Worm (Caenorhabditis elegans) whole organism, young adult: ENCODE measurements around the gene dos-3.

ENCODE experiments used
- B0035.1 ChIP-seq: sonication (generic microtip); optimal IDR thresholded peaks from 2 replicates; lab custom pipeline; 2016; ENCODE audit warnings: missing genetic modification characterization, mild to moderate bottlenecking, missing compliant biosample characterization, missing genotype, missing genetic modification reagents
- B0261.1 ChIP-seq: sonication (generic microtip); optimal IDR thresholded peaks from 2 replicates; lab custom pipeline; 2016; ENCODE audit warnings: mild to moderate bottlenecking, missing genetic modification characterization, moderate library complexity, missing compliant biosample characterization
- F10E7.11 ChIP-seq: sonication (generic microtip); optimal IDR thresholded peaks from 2 replicates; lab custom pipeline; 2017; ENCODE audit warnings: mild to moderate bottlenecking, missing genetic modification characterization, moderate library complexity, missing compliant biosample characterization
- F22D6.2 ChIP-seq: sonication (generic microtip); optimal IDR thresholded peaks from 2 replicates; lab custom pipeline; 2016; ENCODE audit warnings: mild to moderate bottlenecking, missing genetic modification characterization, missing compliant biosample characterization
- F39B2.1 ChIP-seq: fragments of 200-800 bp; sonication (Bioruptor generic); IDR thresholded peaks from 2 replicates; pipeline ENCODE4 v1.3.6; 2022; ENCODE audit warnings: missing genetic modification reagents, missing genetic modification characterization, missing compliant biosample characterization
- F55B11.4 ChIP-seq: sonication (generic microtip); optimal IDR thresholded peaks from 2 replicates; lab custom pipeline; 2016; ENCODE audit warnings: missing compliant biosample characterization, missing genetic modification characterization, borderline replicate concordance; ENCODE audit not compliant: insufficient read depth
- F57A8.1 ChIP-seq: fragments of 200-800 bp; sonication (Bioruptor generic); optimal IDR thresholded peaks from 2 replicates; lab custom pipeline; 2018; ENCODE audit warnings: mild to moderate bottlenecking, missing genetic modification characterization, moderate library complexity, missing compliant biosample characterization
- F57C9.4 ChIP-seq: sonication (generic microtip); optimal IDR thresholded peaks from 2 replicates; lab custom pipeline; 2017; ENCODE audit warnings: mild to moderate bottlenecking, missing genetic modification characterization, missing compliant biosample characterization
- K12H6.12 ChIP-seq: fragments of 200-800 bp; sonication (Bioruptor generic); optimal IDR thresholded peaks from 2 replicates; lab custom pipeline; 2018; ENCODE audit warnings: mild to moderate bottlenecking, missing genetic modification characterization, missing compliant biosample characterization
- T26A5.8 ChIP-seq: sonication (generic microtip); optimal IDR thresholded peaks from 2 replicates; lab custom pipeline; 2016; ENCODE audit warnings: missing genetic modification characterization, missing compliant biosample characterization
- Y56A3A.18 ChIP-seq: fragments of 200-800 bp; sonication (Bioruptor generic); IDR thresholded peaks from 2 replicates; pipeline ENCODE4 v1.3.6; 2022; ENCODE audit warnings: missing genetic modification reagents, missing genetic modification characterization, missing compliant biosample characterization
- ZK185.1 ChIP-seq: sonication (generic microtip); optimal IDR thresholded peaks from 2 replicates; lab custom pipeline; 2016; ENCODE audit warnings: mild to moderate bottlenecking, missing genetic modification characterization, missing compliant biosample characterization; ENCODE audit not compliant: poor library complexity, severe bottlenecking
- ama-1 ChIP-seq, 3 experiments: fragments of 150-350 bp in 1 of 3; sonication (generic microtip) in 2 of 3; optimal IDR thresholded peaks; 2 replicates each; lab custom pipeline; 2014 to 2018; ENCODE audit warnings: missing biosample characterization in 2 of 3, missing genetic modification characterization in 2 of 3, missing genetic modification reagents in 2 of 3
- aptf-2 ChIP-seq: fragments of 200-800 bp; sonication (Bioruptor generic); conservative IDR thresholded peaks from 2 replicates; pipeline ENCODE4 v1.3.6; 2022; ENCODE audit warnings: missing genetic modification reagents, missing genetic modification characterization, missing compliant biosample characterization
- athp-1 ChIP-seq: sonication (generic microtip); optimal IDR thresholded peaks from 2 replicates; lab custom pipeline; 2017; ENCODE audit warnings: mild to moderate bottlenecking, missing genetic modification characterization, missing compliant biosample characterization
- attf-3 ChIP-seq: fragments of 200-800 bp; sonication (Bioruptor generic); conservative IDR thresholded peaks from 2 replicates; pipeline ENCODE4 v1.3.6; 2022; ENCODE audit warnings: missing genetic modification reagents, missing genetic modification characterization, missing compliant biosample characterization
- attf-6 ChIP-seq: fragments of 200-800 bp; sonication (Bioruptor generic); IDR thresholded peaks from 2 replicates; pipeline ENCODE4 v1.3.6; 2022; ENCODE audit warnings: missing genetic modification reagents, missing genetic modification characterization, missing compliant biosample characterization
- bed-2 ChIP-seq: fragments of 200-800 bp; sonication (Bioruptor generic); IDR thresholded peaks from 2 replicates; pipeline ENCODE4 v1.3.6; 2022; ENCODE audit warnings: missing genetic modification reagents, missing genetic modification characterization, missing compliant biosample characterization
- cebp-1 ChIP-seq, 2 experiments: fragments of 200-800 bp in 1 of 2; sonication (Bioruptor generic) in 1 of 2; sonication (generic microtip) in 1 of 2; IDR thresholded peaks in 1 of 2; optimal IDR thresholded peaks in 1 of 2; 2 replicates each; pipeline versions ENCODE4 v1.3.6 to Lab custom; 2017 to 2022; ENCODE audit warnings: missing compliant biosample characterization in 2 of 2, missing genetic modification characterization in 2 of 2, mild to moderate bottlenecking in 1 of 2, missing genetic modification reagents in 1 of 2, moderate library complexity in 1 of 2
- chd-7 ChIP-seq: sonication (generic microtip); optimal IDR thresholded peaks from 2 replicates; lab custom pipeline; 2016; ENCODE audit warnings: mild to moderate bottlenecking, missing genetic modification characterization, moderate library complexity, missing compliant biosample characterization
- dpff-1 ChIP-seq: sonication (generic microtip); optimal IDR thresholded peaks from 2 replicates; lab custom pipeline; 2017; ENCODE audit warnings: mild to moderate bottlenecking, missing genetic modification characterization, missing compliant biosample characterization
- efl-1 ChIP-seq: fragments of 150-350 bp; optimal IDR thresholded peaks from 2 replicates; lab custom pipeline; 2014; ENCODE audit warnings: missing biosample characterization, missing genetic modification reagents, missing genetic modification characterization
- egl-18 ChIP-seq: fragments of 200-800 bp; sonication (Bioruptor generic); IDR thresholded peaks from 2 replicates; pipeline ENCODE4 v1.3.6; 2022; ENCODE audit warnings: missing genetic modification reagents, missing genetic modification characterization, missing compliant biosample characterization
- hlh-12 ChIP-seq: sonication (generic microtip); optimal IDR thresholded peaks from 2 replicates; lab custom pipeline; 2016; ENCODE audit warnings: missing genetic modification characterization, missing compliant biosample characterization
- hsf-1 ChIP-seq: fragments of 200-800 bp; sonication (Bioruptor generic); IDR thresholded peaks from 2 replicates; pipeline ENCODE4 v1.3.6; 2022; ENCODE audit warnings: missing genetic modification reagents, missing genetic modification characterization, missing compliant biosample characterization
- lag-1 ChIP-seq: fragments of 200-800 bp; sonication (Bioruptor generic); IDR thresholded peaks from 2 replicates; pipeline ENCODE4 v1.3.6; 2022; ENCODE audit warnings: missing genetic modification reagents, missing genetic modification characterization, missing compliant biosample characterization
- let-607 ChIP-seq, 2 experiments: fragments of 200-800 bp in 1 of 2; sonication (Bioruptor generic) in 1 of 2; sonication (generic microtip) in 1 of 2; optimal IDR thresholded peaks; 2 replicates each; lab custom pipeline; 2016 to 2018; ENCODE audit warnings: mild to moderate bottlenecking in 2 of 2, missing compliant biosample characterization in 2 of 2, missing genetic modification characterization in 2 of 2, moderate library complexity in 2 of 2, missing genotype in 1 of 2
- lin-35 ChIP-seq, 3 experiments: fragments of 150-350 bp in 2 of 3; sonication (generic microtip) in 1 of 3; optimal IDR thresholded peaks; 2 replicates each; lab custom pipeline; 2014 to 2018; ENCODE audit warnings: missing biosample characterization in 3 of 3, missing genetic modification characterization in 3 of 3, missing genetic modification reagents in 3 of 3
- lin-54 ChIP-seq: fragments of 200-800 bp; sonication (Bioruptor generic); optimal IDR thresholded peaks from 2 replicates; lab custom pipeline; 2018; ENCODE audit warnings: mild to moderate bottlenecking, missing genetic modification characterization, missing compliant biosample characterization
- lsy-27 ChIP-seq: sonication (generic microtip); optimal IDR thresholded peaks from 2 replicates; lab custom pipeline; 2017; ENCODE audit warnings: missing genetic modification characterization, mild to moderate bottlenecking, missing compliant biosample characterization, antibody characterized with exemption, missing genotype, borderline replicate concordance; ENCODE audit not compliant: insufficient read depth
- madf-10 ChIP-seq: sonication (generic microtip); optimal IDR thresholded peaks from 2 replicates; lab custom pipeline; 2016; ENCODE audit warnings: mild to moderate bottlenecking, missing genetic modification characterization, missing compliant biosample characterization
- madf-3 ChIP-seq: fragments of 200-800 bp; sonication (Bioruptor generic); IDR thresholded peaks from 2 replicates; pipeline ENCODE4 v1.3.6; 2022; ENCODE audit warnings: missing genetic modification reagents, missing genetic modification characterization, missing compliant biosample characterization
- madf-6 ChIP-seq: fragments of 200-800 bp; sonication (Bioruptor generic); IDR thresholded peaks from 2 replicates; pipeline ENCODE4 v1.3.6; 2022; ENCODE audit warnings: missing genetic modification reagents, missing genetic modification characterization, missing compliant biosample characterization
- madf-8 ChIP-seq: fragments of 200-800 bp; sonication (Bioruptor generic); conservative IDR thresholded peaks from 2 replicates; pipeline ENCODE4 v1.3.6; 2022; ENCODE audit warnings: missing genetic modification reagents, missing genetic modification characterization, missing compliant biosample characterization
- mes-4 ChIP-seq: sonication (generic microtip); optimal IDR thresholded peaks from 2 replicates; lab custom pipeline; 2016; ENCODE audit warnings: missing genotype, missing genetic modification characterization, missing compliant biosample characterization
- nfyb-1 ChIP-seq: fragments of 200-800 bp; sonication (Bioruptor generic); IDR thresholded peaks from 2 replicates; pipeline ENCODE4 v1.3.6; 2022; ENCODE audit warnings: missing genetic modification reagents, missing genetic modification characterization, missing compliant biosample characterization
- nhr-179 ChIP-seq: sonication (generic microtip); optimal IDR thresholded peaks from 2 replicates; lab custom pipeline; 2016; ENCODE audit warnings: mild to moderate bottlenecking, missing genetic modification characterization, missing compliant biosample characterization
- nhr-90 ChIP-seq: sonication (generic microtip); optimal IDR thresholded peaks from 2 replicates; lab custom pipeline; 2016; ENCODE audit warnings: missing genotype, mild to moderate bottlenecking, missing genetic modification characterization, missing compliant biosample characterization
- pbrm-1 ChIP-seq: fragments of 200-800 bp; sonication (Bioruptor generic); IDR thresholded peaks from 2 replicates; pipeline ENCODE4 v1.3.6; 2022; ENCODE audit warnings: missing genetic modification reagents, missing genetic modification characterization, missing compliant biosample characterization
- rpc-1 ChIP-seq, 2 experiments: fragments of 150-350 bp in 1 of 2; sonication (generic microtip) in 1 of 2; optimal IDR thresholded peaks; 2 replicates each; lab custom pipeline; 2014 to 2018; ENCODE audit warnings: missing biosample characterization in 1 of 2, missing genetic modification characterization in 1 of 2, missing genetic modification reagents in 1 of 2, missing genotype in 1 of 2
- snpc-1.1 ChIP-seq: sonication (generic microtip); optimal IDR thresholded peaks from 2 replicates; lab custom pipeline; 2017; ENCODE audit warnings: missing genetic modification characterization, mild to moderate bottlenecking, missing compliant biosample characterization, antibody characterized with exemption, moderate library complexity, missing genotype, missing genetic modification reagents; ENCODE audit not compliant: insufficient read depth
- snpc-3.4 ChIP-seq: sonication (generic microtip); optimal IDR thresholded peaks from 2 replicates; lab custom pipeline; 2017; ENCODE audit warnings: missing genetic modification characterization, mild to moderate bottlenecking, missing compliant biosample characterization, antibody characterized with exemption, moderate library complexity, missing genotype, missing genetic modification reagents
- sptf-2 ChIP-seq: fragments of 200-800 bp; sonication (Bioruptor generic); optimal IDR thresholded peaks from 2 replicates; lab custom pipeline; 2018; ENCODE audit warnings: mild to moderate bottlenecking, missing genetic modification characterization, missing compliant biosample characterization
- tbp1 ChIP-seq: fragments of 200-800 bp; sonication (Bioruptor generic); optimal IDR thresholded peaks from 2 replicates; lab custom pipeline; 2018; ENCODE audit warnings: mild to moderate bottlenecking, missing genetic modification characterization, missing compliant biosample characterization
- zim-3 ChIP-seq: sonication (generic microtip); optimal IDR thresholded peaks from 2 replicates; lab custom pipeline; 2017; ENCODE audit warnings: mild to moderate bottlenecking, missing genetic modification characterization, moderate library complexity, missing compliant biosample characterization
- ztf-18 ChIP-seq: sonication (generic microtip); optimal IDR thresholded peaks from 2 replicates; lab custom pipeline; 2016; ENCODE audit warnings: missing genotype, mild to moderate bottlenecking, missing genetic modification characterization, missing compliant biosample characterization
- ztf-26 ChIP-seq: sonication (generic microtip); optimal IDR thresholded peaks from 2 replicates; lab custom pipeline; 2017; ENCODE audit warnings: missing genetic modification characterization, missing compliant biosample characterization

Gene dos-3

ce11 chrIII:881460-881859 is 42.1 kb upstream of the dos-3 start:
- TF ChIP-seq efl-1 (GFP tag; lab: Kevin White, UChicago) (no peak), madf-6 (GFP tag; lab: Robert Waterston, UW) (no peak), F39B2.1 (no peak), tbp1 (GFP tag; lab: Kevin White, UChicago) (peak; percentile 15), hsf-1 (GFP tag; lab: Robert Waterston, UW) (no peak), ztf-26 (tag; lab: Kevin White, UChicago) (no peak), ztf-18 (tag; lab: Kevin White, UChicago) (no peak), madf-8 (GFP tag; lab: Robert Waterston, UW) (no peak), aptf-2 (no peak), rpc-1 (optimal IDR thresholded peaks at IDR 0.05; lab: Kevin White, UChicago) (no peak), rpc-1 (tag; optimal IDR thresholded peaks at IDR 0.05; lab: Kevin White, UChicago) (no peak), nhr-179 (tag; lab: Kevin White, UChicago) (no peak), F55B11.4 (tag; lab: Kevin White, UChicago) (no peak), mes-4 (tag; lab: Kevin White, UChicago) (no peak), madf-10 (tag; lab: Kevin White, UChicago) (no peak), B0035.1 (tag; lab: Kevin White, UChicago) (no peak), bed-2 (GFP tag; lab: Robert Waterston, UW) (no peak), zim-3 (tag; lab: Kevin White, UChicago) (no peak), K12H6.12 (tag; lab: Kevin White, UChicago) (no peak), snpc-1.1 (tag; lab: Kevin White, UChicago) (peak; percentile 10), ZK185.1 (tag; lab: Kevin White, UChicago) (peak; percentile 16), attf-6 (GFP tag; lab: Robert Waterston, UW) (0 out of 2 replicates have a peak, but pooled peaks have one; percentile 9), dpff-1 (tag; lab: Kevin White, UChicago) (no peak), nhr-90 (no peak), T26A5.8 (tag; lab: Kevin White, UChicago) (no peak), B0261.1 (tag; lab: Kevin White, UChicago) (no peak), lag-1 (no peak), let-607 (tag; optimal IDR thresholded peaks at IDR 0.05; lab: Kevin White, UChicago) (no peak), chd-7 (tag; lab: Kevin White, UChicago) (no peak), nfyb-1 (GFP tag; lab: Robert Waterston, UW) (no peak), F22D6.2 (tag; lab: Kevin White, UChicago) (no peak), athp-1 (tag; lab: Kevin White, UChicago) (peak; percentile 78), attf-3 (no peak), snpc-3.4 (tag; lab: Kevin White, UChicago) (peak; percentile 39), lin-35 (GFP tag; optimal IDR thresholded peaks at IDR 0.05; lab: Kevin White, UChicago) (no peak), madf-3 (GFP tag; lab: Robert Waterston, UW) (peak; percentile 76; the same call in 1 of the 2 replicates), F10E7.11 (tag; lab: Kevin White, UChicago) (no peak), sptf-2 (GFP tag; lab: Kevin White, UChicago) (no peak), Y56A3A.18 (GFP tag; lab: Robert Waterston, UW) (no peak; the same call in 1 of the 2 replicates), pbrm-1 (peak; percentile 29; the same call in 1 of the 2 replicates), lin-54 (GFP tag; lab: Kevin White, UChicago) (peak; percentile 22), cebp-1 (GFP tag; IDR thresholded peaks at IDR 0.05; lab: Robert Waterston, UW) (no peak), cebp-1 (tag; optimal IDR thresholded peaks at IDR 0.05; lab: Kevin White, UChicago) (peak; percentile 19), ama-1 (optimal IDR thresholded peaks at IDR 0.05; lab: Kevin White, UChicago) (no peak), ama-1 (GFP tag; optimal IDR thresholded peaks at IDR 0.05; lab: Kevin White, UChicago) (peak in 1 of 2 experiments; percentile 66), egl-18 (GFP tag; lab: Robert Waterston, UW) (no peak), lsy-27 (tag; lab: Kevin White, UChicago) (no peak), hlh-12 (tag; lab: Kevin White, UChicago) (no peak), F57C9.4 (no peak), F57A8.1 (GFP tag; lab: Kevin White, UChicago) (no peak)
